Fruit fly (Drosophila melanogaster): ENCODE measurements around the gene CG7130.

DNA sequence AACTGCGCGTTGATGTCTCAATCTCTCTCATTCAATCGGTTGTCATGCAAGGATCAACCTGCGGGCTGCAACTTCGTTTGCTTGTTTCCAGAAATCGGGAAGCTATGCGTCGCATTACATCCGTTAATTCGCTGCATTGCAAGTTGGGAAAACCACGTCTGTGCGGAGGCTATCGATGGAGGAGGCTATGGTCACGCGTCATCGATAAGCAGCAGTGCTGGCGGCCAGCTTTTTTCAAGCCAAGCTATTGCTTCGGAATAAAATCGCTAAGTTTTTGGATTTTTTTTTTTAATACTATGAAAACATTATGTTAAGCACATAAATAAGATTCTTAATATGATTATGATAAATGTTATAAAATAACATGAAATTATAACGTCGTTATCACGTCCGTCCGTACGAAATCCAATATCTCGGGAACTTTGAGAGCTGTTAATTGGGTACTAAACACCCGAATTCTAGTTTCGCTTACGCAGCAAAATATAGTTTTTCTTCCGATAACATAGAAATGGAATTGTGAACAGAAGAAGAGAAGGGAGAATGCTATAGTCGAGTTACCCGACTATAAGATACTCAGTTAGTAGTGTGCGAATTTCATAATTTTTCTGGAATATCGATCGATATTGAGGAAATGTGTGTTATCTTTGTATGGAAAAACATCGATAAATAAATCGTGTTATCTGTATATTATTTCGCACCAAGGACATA is 3.7 kb downstream of the CG7130 start, which contains the start of gene CG7139:
- no peak for TF ChIP-seq kay (GFP tag; optimal IDR thresholded peaks at IDR 0.05)
- TF ChIP-seq CG16863 (GFP tag; optimal IDR thresholded peaks at IDR 0.05) = no peak

All from whole organism, embryonic.